Fruit fly (Drosophila melanogaster) S2 (cell line): Measurements from ENCODE around the gene Jhbp5.

Experiments used
- CG8478 ChIP-seq: fragments of >200 bp; optimal IDR thresholded peaks from 2 replicates; lab custom pipeline; 2018
- CTCF ChIP-seq, 2 experiments: fragments of >200 bp; optimal IDR thresholded peaks; 2 replicates each; lab custom pipeline; 2018

DNA sequence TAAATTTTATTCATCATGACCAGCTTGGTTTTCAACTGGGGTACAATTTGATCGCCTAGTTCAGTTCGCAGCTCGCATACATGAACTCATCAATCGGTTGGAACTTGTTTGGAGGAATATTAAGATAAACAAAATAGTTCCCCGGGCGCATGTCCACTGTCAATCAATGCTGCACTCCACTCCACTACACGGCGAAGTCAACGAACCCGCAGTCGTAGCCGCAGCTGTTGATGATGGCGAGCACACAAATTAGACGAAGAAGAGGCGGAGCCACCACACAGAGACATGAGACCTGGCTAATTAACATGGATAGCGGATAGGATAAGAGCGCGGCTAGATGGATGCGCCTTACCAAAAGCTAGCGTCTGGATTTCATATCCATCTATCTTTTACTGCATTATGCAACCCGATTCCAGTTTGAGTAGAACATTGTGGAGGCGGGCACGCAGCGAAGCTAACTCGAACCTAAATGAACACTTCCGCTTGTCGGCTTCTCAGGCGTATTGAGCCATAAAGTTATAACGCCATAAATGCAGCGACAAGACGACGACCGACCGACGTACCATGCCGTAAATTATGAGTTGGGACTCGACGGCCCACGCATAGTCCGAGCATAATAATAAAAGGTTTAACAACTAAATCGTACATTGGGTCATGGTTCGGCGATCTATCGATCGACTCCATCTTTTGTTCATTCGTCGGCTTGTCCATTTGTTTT, 46.1 kb upstream of the Jhbp5 start:
- TF ChIP-seq CTCF (optimal IDR thresholded peaks at IDR 0.05; lab: Kevin White, UChicago) (no peak), CG8478 (no peak)
